Fruit fly (Drosophila melanogaster) whole organism, embryonic: ENCODE results near the gene dock.

Experiments
- Adf1 ChIP-seq: fragments of 200-800 bp; sonication (Bioruptor generic); IDR thresholded peaks from 2 replicates; pipeline ENCODE4 v1.3.6; 2022; ENCODE audit warnings: missing biosample characterization, missing genetic modification characterization
- B-H2 ChIP-seq: fragments of 200-800 bp; sonication (Bioruptor generic); optimal IDR thresholded peaks from 2 replicates; lab custom pipeline; 2018; ENCODE audit warnings: missing biosample characterization, mild to moderate bottlenecking, missing genetic modification characterization
- BEAF-32 ChIP-seq: fragments of 200-800 bp; sonication (Bioruptor generic); optimal IDR thresholded peaks from 3 replicates; lab custom pipeline; 2017; ENCODE audit warnings: missing biosample characterization, missing genetic modification characterization, mild to moderate bottlenecking, moderate library complexity, missing genetic modification reagents
- CG12219 ChIP-seq: fragments of 200-800 bp; sonication (Bioruptor generic); optimal IDR thresholded peaks from 3 replicates; lab custom pipeline; 2018; ENCODE audit warnings: missing biosample characterization, mild to moderate bottlenecking, missing genetic modification characterization
- CG12391 ChIP-seq: fragments of 200-800 bp; sonication (Bioruptor generic); optimal IDR thresholded peaks from 3 replicates; lab custom pipeline; 2018; ENCODE audit warnings: missing biosample characterization, mild to moderate bottlenecking, missing genetic modification characterization, moderate library complexity
- CG13775 ChIP-seq: fragments of 200-800 bp; sonication (Bioruptor generic); optimal IDR thresholded peaks from 3 replicates; lab custom pipeline; 2017; ENCODE audit warnings: missing biosample characterization, mild to moderate bottlenecking, missing genetic modification characterization
- CG16813 ChIP-seq: fragments of 200-800 bp; sonication (Bioruptor generic); IDR thresholded peaks from 3 replicates; pipeline ENCODE4 v1.3.6; 2022; ENCODE audit warnings: missing biosample characterization, missing genetic modification characterization; ENCODE audit not compliant: partially characterized antibody
- CG17186 ChIP-seq: fragments of 200-800 bp; sonication (Bioruptor generic); optimal IDR thresholded peaks from 3 replicates; lab custom pipeline; 2017; ENCODE audit warnings: missing biosample characterization, missing genetic modification reagents, missing genetic modification characterization
- CG18262 ChIP-seq: fragments of 200-800 bp; optimal IDR thresholded peaks from 3 replicates; lab custom pipeline; 2019; ENCODE audit warnings: missing biosample characterization, mild to moderate bottlenecking, missing genetic modification characterization, moderate library complexity
- CG1832 ChIP-seq: fragments of 200-800 bp; sonication (Bioruptor generic); optimal IDR thresholded peaks from 2 replicates; lab custom pipeline; 2017; ENCODE audit warnings: missing biosample characterization, mild to moderate bottlenecking, missing genetic modification characterization, inconsistent platforms
- CG18599 ChIP-seq: fragments of 200-800 bp; sonication (Bioruptor generic); optimal IDR thresholded peaks from 3 replicates; lab custom pipeline; 2017; ENCODE audit warnings: missing biosample characterization, missing genetic modification characterization, mild to moderate bottlenecking, moderate library complexity, missing genetic modification reagents
- CG2202 ChIP-seq: fragments of 200-800 bp; sonication (Bioruptor generic); optimal IDR thresholded peaks from 2 replicates; lab custom pipeline; 2018; ENCODE audit warnings: missing biosample characterization, mild to moderate bottlenecking, missing genetic modification characterization
- CG2889 ChIP-seq: fragments of 200-800 bp; sonication (Bioruptor generic); IDR thresholded peaks from 3 replicates; pipeline ENCODE4 v1.3.6; 2022; ENCODE audit warnings: missing biosample characterization, missing genetic modification characterization
- CG4328 ChIP-seq: fragments of 200-800 bp; sonication (Bioruptor generic); optimal IDR thresholded peaks from 3 replicates; lab custom pipeline; 2017; ENCODE audit warnings: missing biosample characterization, missing genetic modification reagents, missing genetic modification characterization
- CG4820 ChIP-seq: fragments of 200-800 bp; sonication (Bioruptor generic); optimal IDR thresholded peaks from 3 replicates; lab custom pipeline; 2016; ENCODE audit warnings: missing biosample characterization, missing genetic modification characterization
- CG7372 ChIP-seq: fragments of 200-800 bp; sonication (Bioruptor generic); IDR thresholded peaks from 2 replicates; pipeline ENCODE4 v1.3.6; 2022; ENCODE audit warnings: missing biosample characterization, missing genetic modification characterization
- CG8765 ChIP-seq: fragments of 200-800 bp; sonication (Bioruptor generic); IDR thresholded peaks from 2 replicates; pipeline ENCODE4 v1.3.6; 2022; ENCODE audit warnings: missing biosample characterization, missing genetic modification characterization
- CG9609 ChIP-seq: fragments of 200-800 bp; sonication (Bioruptor generic); optimal IDR thresholded peaks from 3 replicates; lab custom pipeline; 2016; ENCODE audit warnings: missing biosample characterization, missing genetic modification characterization
- CG9727 ChIP-seq: fragments of 200-800 bp; sonication (Bioruptor generic); optimal IDR thresholded peaks from 3 replicates; lab custom pipeline; 2017; ENCODE audit warnings: missing biosample characterization, mild to moderate bottlenecking, missing genetic modification characterization
- CG9876 ChIP-seq: fragments of 200-800 bp; sonication (Bioruptor generic); optimal IDR thresholded peaks from 2 replicates; lab custom pipeline; 2016; ENCODE audit warnings: missing biosample characterization, missing genetic modification characterization
- Dad ChIP-seq: fragments of 200-800 bp; sonication (Bioruptor generic); optimal IDR thresholded peaks from 3 replicates; lab custom pipeline; 2016; ENCODE audit warnings: missing biosample characterization, missing genetic modification characterization
- Doc2 ChIP-seq: fragments of 200-800 bp; sonication (Bioruptor generic); IDR thresholded peaks from 2 replicates; pipeline ENCODE4 v1.3.6; 2022; ENCODE audit warnings: missing biosample characterization, missing genetic modification characterization
- HHEX ChIP-seq: fragments of 200-800 bp; sonication (Bioruptor generic); optimal IDR thresholded peaks from 3 replicates; lab custom pipeline; 2017; ENCODE audit warnings: missing biosample characterization, mild to moderate bottlenecking, missing genetic modification characterization, missing genetic modification reagents
- Hr39 ChIP-seq: fragments of >200 bp; optimal IDR thresholded peaks from 2 replicates; lab custom pipeline; 2017
- Jarid2 ChIP-seq: fragments of 200-800 bp; sonication (Bioruptor generic); optimal IDR thresholded peaks from 3 replicates; lab custom pipeline; 2017; ENCODE audit warnings: mild to moderate bottlenecking, missing biosample characterization, missing genetic modification reagents, missing genetic modification characterization
- MBD-R2 ChIP-seq: fragments of 200-800 bp; sonication (Bioruptor generic); IDR thresholded peaks from 2 replicates; pipeline ENCODE4 v1.3.6; 2022; ENCODE audit warnings: missing biosample characterization, missing genetic modification characterization
- Side ChIP-seq: fragments of 200-800 bp; sonication (Bioruptor generic); optimal IDR thresholded peaks from 2 replicates; lab custom pipeline; 2016; ENCODE audit warnings: missing biosample characterization, missing genetic modification characterization
- Six4 ChIP-seq: fragments of 200-800 bp; sonication (Bioruptor generic); optimal IDR thresholded peaks from 2 replicates; lab custom pipeline; 2016; ENCODE audit warnings: missing biosample characterization, missing genetic modification characterization
- Sox100B ChIP-seq: fragments of 200-800 bp; sonication (Bioruptor generic); optimal IDR thresholded peaks from 3 replicates; lab custom pipeline; 2018; ENCODE audit warnings: missing biosample characterization, mild to moderate bottlenecking, missing genetic modification characterization
- Sry-δ ChIP-seq: fragments of 200-800 bp; sonication (Bioruptor generic); optimal IDR thresholded peaks from 2 replicates; lab custom pipeline; 2016; ENCODE audit warnings: missing biosample characterization, missing genetic modification characterization
- Tbp ChIP-seq: fragments of >200 bp; optimal IDR thresholded peaks from 2 replicates; lab custom pipeline; 2018; ENCODE audit warnings: missing biosample characterization, missing genetic modification characterization
- Xrp1 ChIP-seq: fragments of 200-800 bp; sonication (Bioruptor generic); IDR thresholded peaks from 2 replicates; pipeline ENCODE4 v1.3.6; 2022; ENCODE audit warnings: missing biosample characterization, missing genetic modification characterization
- YL-1 ChIP-seq: fragments of 200-800 bp; sonication (Bioruptor generic); optimal IDR thresholded peaks from 3 replicates; lab custom pipeline; 2017; ENCODE audit warnings: missing biosample characterization, mild to moderate bottlenecking, missing genetic modification characterization
- ara ChIP-seq: fragments of 200-800 bp; sonication (Bioruptor generic); IDR thresholded peaks from 2 replicates; pipeline ENCODE4 v1.3.6; 2022; ENCODE audit warnings: missing biosample characterization, missing genetic modification characterization
- az2 ChIP-seq: fragments of 200-800 bp; sonication (Bioruptor generic); optimal IDR thresholded peaks from 3 replicates; lab custom pipeline; 2016; ENCODE audit warnings: missing biosample characterization, missing genetic modification characterization
- cas ChIP-seq: fragments of 200-800 bp; sonication (Bioruptor generic); IDR thresholded peaks from 2 replicates; pipeline ENCODE4 v1.3.6; 2022; ENCODE audit warnings: missing biosample characterization, missing genetic modification characterization
- ci ChIP-seq: fragments of 200-800 bp; sonication (Bioruptor generic); IDR thresholded peaks from 3 replicates; pipeline ENCODE4 v1.3.6; 2022; ENCODE audit warnings: missing biosample characterization, missing genetic modification characterization
- dati ChIP-seq: fragments of 200-800 bp; sonication (Bioruptor generic); IDR thresholded peaks from 2 replicates; pipeline ENCODE4 v1.3.6; 2022; ENCODE audit warnings: missing biosample characterization, missing genetic modification characterization
- dmrt11E ChIP-seq: fragments of 200-800 bp; sonication (Bioruptor generic); optimal IDR thresholded peaks from 3 replicates; lab custom pipeline; 2018; ENCODE audit warnings: missing biosample characterization, mild to moderate bottlenecking, missing genetic modification characterization, moderate library complexity
- fd64A ChIP-seq: fragments of 200-800 bp; sonication (Bioruptor generic); optimal IDR thresholded peaks from 3 replicates; lab custom pipeline; 2018; ENCODE audit warnings: missing biosample characterization, mild to moderate bottlenecking, missing genetic modification characterization
- gfzf ChIP-seq: fragments of 200-800 bp; sonication (Bioruptor generic); optimal IDR thresholded peaks from 2 replicates; lab custom pipeline; 2016; ENCODE audit warnings: missing biosample characterization, mild to moderate bottlenecking, missing genetic modification characterization, moderate library complexity
- insv ChIP-seq, 2 experiments: fragments of 200-800 bp; sonication (Bioruptor generic); optimal IDR thresholded peaks; 3 replicates each; lab custom pipeline; 2016 to 2018; ENCODE audit warnings: missing biosample characterization in 2 of 2, missing genetic modification characterization in 2 of 2
- jumu ChIP-seq: fragments of 200-800 bp; sonication (Bioruptor generic); optimal IDR thresholded peaks from 3 replicates; lab custom pipeline; 2016; ENCODE audit warnings: missing biosample characterization, missing genetic modification characterization
- kni ChIP-seq: fragments of 200-800 bp; sonication (Bioruptor generic); optimal IDR thresholded peaks from 3 replicates; lab custom pipeline; 2017; ENCODE audit warnings: mild to moderate bottlenecking, missing biosample characterization, missing genetic modification reagents, missing genetic modification characterization
- nau ChIP-seq: fragments of 200-800 bp; sonication (Bioruptor generic); optimal IDR thresholded peaks from 3 replicates; lab custom pipeline; 2017; ENCODE audit warnings: missing biosample characterization, mild to moderate bottlenecking, missing genetic modification characterization, missing genetic modification reagents
- nmo ChIP-seq: fragments of 200-800 bp; sonication (Bioruptor generic); optimal IDR thresholded peaks from 2 replicates; lab custom pipeline; 2018; ENCODE audit warnings: missing biosample characterization, mild to moderate bottlenecking, missing genetic modification characterization, moderate library complexity
- pita ChIP-seq: fragments of 200-800 bp; sonication (Bioruptor generic); optimal IDR thresholded peaks from 2 replicates; lab custom pipeline; 2017; ENCODE audit warnings: missing biosample characterization, mild to moderate bottlenecking, missing genetic modification characterization
- pum ChIP-seq: fragments of 200-800 bp; sonication (Bioruptor generic); optimal IDR thresholded peaks from 2 replicates; lab custom pipeline; 2016; ENCODE audit warnings: missing biosample characterization, missing genetic modification characterization
- repo ChIP-seq: fragments of 200-800 bp; sonication (Bioruptor generic); optimal IDR thresholded peaks from 2 replicates; lab custom pipeline; 2016; ENCODE audit warnings: missing biosample characterization, missing genetic modification characterization
- ssp ChIP-seq: fragments of 200-800 bp; sonication (Bioruptor generic); IDR thresholded peaks from 2 replicates; pipeline ENCODE4 v1.3.6; 2022; ENCODE audit warnings: missing biosample characterization, missing genetic modification characterization
- zen2 ChIP-seq: fragments of 200-800 bp; sonication (Bioruptor generic); IDR thresholded peaks from 3 replicates; pipeline ENCODE4 v1.3.6; 2022; ENCODE audit warnings: missing biosample characterization, missing genetic modification characterization; ENCODE audit not compliant: partially characterized antibody
- zfh1 ChIP-seq: fragments of 200-800 bp; sonication (Bioruptor generic); IDR thresholded peaks from 3 replicates; pipeline ENCODE4 v1.3.6; 2022; ENCODE audit warnings: missing biosample characterization, missing genetic modification characterization

Gene dock

dm6 chr2L:865851-866250 is 40.1 kb downstream of the dock start (continued):
- TF ChIP-seq Six4 (GFP tag; lab: Kevin White, UChicago) (peak; percentile 94), repo (GFP tag; lab: Kevin White, UChicago) (peak; percentile 95), dmrt11E (tag; lab: Kevin White, UChicago) (peak; percentile 94), CG13775 (GFP tag; lab: Kevin White, UChicago) (peak; percentile 93), CG2889 (peak; percentile 92), CG9609 (GFP tag; lab: Kevin White, UChicago) (peak; percentile 93), nmo (GFP tag; lab: Kevin White, UChicago) (peak; percentile 96), CG9727 (peak; percentile 97), MBD-R2 (peak; percentile 91), HHEX (peak; percentile 95), ci (GFP tag; lab: Robert Waterston, UW) (peak; percentile 98), Side (GFP tag; lab: Kevin White, UChicago) (peak; percentile 97), CG7372 (GFP tag; lab: Robert Waterston, UW) (peak; percentile 95), CG12219 (GFP tag; lab: Kevin White, UChicago) (peak; percentile 95), Jarid2 (GFP tag; lab: Kevin White, UChicago) (peak; percentile 77), CG18599 (peak; percentile 97), CG1832 (GFP tag; lab: Kevin White, UChicago) (peak; percentile 57), CG16813 (GFP tag; lab: Robert Waterston, UW) (no peak), Sox100B (GFP tag; lab: Kevin White, UChicago) (peak; percentile 91), ssp (GFP tag; lab: Robert Waterston, UW) (peak; percentile 90), CG4328 (GFP tag; lab: Kevin White, UChicago) (peak; percentile 87), fd64A (peak; percentile 91), nau (GFP tag; lab: Kevin White, UChicago) (peak; percentile 92), Tbp (GFP tag; lab: Kevin White, UChicago) (no peak), CG4820 (GFP tag; lab: Kevin White, UChicago) (peak; percentile 96), CG9876 (peak; percentile 86), Sry-δ (GFP tag; lab: Kevin White, UChicago) (peak; percentile 70), CG12391 (peak; percentile 97), ara (peak; percentile 97), cas (GFP tag; lab: Robert Waterston, UW) (peak; percentile 89), pita (GFP tag; lab: Kevin White, UChicago) (no peak), gfzf (peak; percentile 15), insv (GFP tag; optimal IDR thresholded peaks at IDR 0.05; lab: Kevin White, UChicago) (peak; percentile 32 to 60), B-H2 (GFP tag; lab: Kevin White, UChicago) (peak; percentile 82), CG17186 (GFP tag; lab: Kevin White, UChicago) (peak; percentile 89), Adf1 (peak; percentile 93), zfh1 (GFP tag; lab: Robert Waterston, UW) (peak; percentile 98), Doc2 (GFP tag; lab: Robert Waterston, UW) (peak; percentile 73), kni (GFP tag; lab: Kevin White, UChicago) (peak; percentile 74), zen2 (no peak), BEAF-32 (peak; percentile 7), Dad (GFP tag; lab: Kevin White, UChicago) (peak; percentile 94), pum (GFP tag; lab: Kevin White, UChicago) (peak; percentile 95), jumu (peak; percentile 95), Hr39 (no peak), CG2202 (peak; percentile 92), az2 (GFP tag; lab: Kevin White, UChicago) (peak; percentile 96), CG8765 (GFP tag; lab: Robert Waterston, UW) (peak; percentile 93), Xrp1 (GFP tag; lab: Robert Waterston, UW) (peak; percentile 97), dati (GFP tag; lab: Robert Waterston, UW) (peak; percentile 94), YL-1 (peak; percentile 68), CG18262 (tag; lab: Kevin White, UChicago) (peak; percentile 95)
